Worm (Caenorhabditis elegans): ENCODE measurements around the gene C13G5.2.

The C13G5.2 gene

DNA sequence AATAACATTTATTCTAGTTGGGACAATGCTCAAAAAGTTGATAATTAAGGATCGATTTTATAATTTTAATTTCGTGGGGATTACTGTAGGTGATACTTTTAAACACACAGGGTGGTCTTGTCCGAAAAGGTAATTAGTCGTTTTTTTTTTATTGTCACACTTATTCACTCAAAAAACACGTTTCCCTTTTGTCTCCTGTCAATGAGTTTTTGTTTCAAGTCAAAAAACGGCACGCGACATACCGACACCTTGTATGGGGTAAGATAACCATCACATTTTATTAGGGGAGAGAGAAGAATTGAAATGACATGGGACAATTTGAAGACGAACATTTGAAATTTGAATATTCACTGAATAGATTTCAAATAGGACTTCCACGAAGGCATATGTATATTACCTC lies 6.9 kb upstream of the C13G5.2 start:
- TF ChIP-seq T26A5.8 (tag; optimal IDR thresholded peaks at IDR 0.05) (no peak), K12H6.12 (tag; optimal IDR thresholded peaks at IDR 0.05) (no peak)

DNA sequence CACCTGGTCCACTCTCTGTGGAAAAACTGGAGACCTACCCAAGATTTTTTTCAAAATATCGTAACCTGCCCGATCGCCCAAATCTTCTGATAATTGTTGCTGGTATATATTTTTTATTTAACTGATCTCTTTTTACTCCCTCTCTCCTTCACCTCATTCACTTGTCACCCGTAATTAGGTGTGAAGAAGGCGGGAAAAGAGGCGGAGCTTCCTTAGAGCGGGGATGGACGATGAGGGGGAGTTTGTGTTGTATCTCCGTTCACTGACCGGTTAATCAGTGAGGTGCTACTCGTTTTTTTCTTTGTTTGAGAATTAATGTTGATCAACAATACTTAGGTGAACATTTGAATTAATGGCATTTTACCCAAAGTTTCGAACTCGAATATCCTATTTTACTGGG lies 4.2 kb upstream of the C13G5.2 start, which contains the start of gene ceh-16:
Gene ceh-16, plus strand, starts transcription at position 301 of the 400 bp plus-strand sequence.
- TF ChIP-seq repo-1 (tag; optimal IDR thresholded peaks at IDR 0.05) (no peak), dox-1 (GFP tag; IDR thresholded peaks at IDR 0.05) (no peak), pha-4 (tag; optimal IDR thresholded peaks at IDR 0.05) (no peak), ztf-28 (GFP tag; IDR thresholded peaks at IDR 0.05) (no peak), mcd-1 (GFP tag; IDR thresholded peaks at IDR 0.05) (no peak), snpc-3.4 (tag; optimal IDR thresholded peaks at IDR 0.05) (no peak), aptf-2 (GFP tag; conservative IDR thresholded peaks at IDR 0.05) (no peak), him-1 (tag; optimal IDR thresholded peaks at IDR 0.05) (no peak), nhr-90 (tag; optimal IDR thresholded peaks at IDR 0.05) (no peak), atf-7 (tag; optimal IDR thresholded peaks at IDR 0.05) (no peak), F10E7.11 (tag; optimal IDR thresholded peaks at IDR 0.05) (no peak), Y56A3A.18 (GFP tag; IDR thresholded peaks at IDR 0.05) (no peak), nfya-1 (tag; optimal IDR thresholded peaks at IDR 0.05; ENCODE audit: borderline replicate concordance, insufficient read depth) (no peak), aptf-3 (GFP tag; IDR thresholded peaks at IDR 0.05) (no peak), unc-130 (GFP tag; optimal IDR thresholded peaks at IDR 0.05) (no peak)

DNA sequence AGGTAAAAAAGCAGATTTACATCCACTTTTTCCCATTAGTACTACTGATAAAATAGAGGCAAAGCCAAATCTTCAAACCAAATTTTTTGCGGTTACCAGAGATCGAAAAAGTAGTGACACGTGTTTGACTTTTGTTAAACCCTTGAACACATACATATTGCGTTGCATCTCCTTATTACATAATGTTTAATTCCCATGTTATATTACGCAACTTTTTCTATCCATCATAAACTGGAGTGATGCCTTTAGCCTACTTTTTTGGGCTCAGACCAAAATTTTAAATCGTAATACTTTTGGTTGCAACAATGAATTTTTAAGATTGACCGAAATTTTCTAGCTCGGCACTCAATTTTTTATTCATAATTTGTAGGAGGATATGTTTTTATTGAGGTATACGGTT lies 3.7 kb upstream of the C13G5.2 start:
- no peak for TF ChIP-seq ets-4 (GFP tag; optimal IDR thresholded peaks at IDR 0.05)
- TF ChIP-seq aptf-2 (GFP tag; conservative IDR thresholded peaks at IDR 0.05), result no peak
- no peak for TF ChIP-seq ztf-26 (tag; optimal IDR thresholded peaks at IDR 0.05)

DNA sequence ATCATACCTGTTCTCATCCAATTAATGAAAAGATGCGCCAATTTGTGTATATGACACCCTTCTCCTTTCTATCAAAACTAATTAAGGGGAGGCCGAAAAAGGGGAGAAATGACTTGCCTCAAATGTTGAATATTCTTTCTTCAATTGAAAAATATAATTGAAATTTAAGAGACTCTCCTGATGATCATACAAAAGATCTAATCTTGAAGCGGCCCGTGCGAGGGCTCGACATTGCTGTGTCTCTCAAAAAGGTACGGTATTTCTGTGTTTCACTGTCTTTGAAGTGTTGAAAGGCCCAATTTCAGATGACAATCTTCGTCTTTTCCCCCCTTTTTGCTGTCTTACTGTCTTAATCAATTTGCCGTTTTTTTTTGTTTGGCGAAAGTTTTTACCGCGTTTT lies 2.7 kb upstream of the C13G5.2 start:
- TF ChIP-seq dpl-1 (GFP tag; optimal IDR thresholded peaks at IDR 0.05), result no peak
- TF ChIP-seq gei-17 (GFP tag; optimal IDR thresholded peaks at IDR 0.05), result no peak
- TF ChIP-seq hlh-12 (tag; optimal IDR thresholded peaks at IDR 0.05), result no peak
- no peak for TF ChIP-seq egl-44 (GFP tag; IDR thresholded peaks at IDR 0.05)

DNA sequence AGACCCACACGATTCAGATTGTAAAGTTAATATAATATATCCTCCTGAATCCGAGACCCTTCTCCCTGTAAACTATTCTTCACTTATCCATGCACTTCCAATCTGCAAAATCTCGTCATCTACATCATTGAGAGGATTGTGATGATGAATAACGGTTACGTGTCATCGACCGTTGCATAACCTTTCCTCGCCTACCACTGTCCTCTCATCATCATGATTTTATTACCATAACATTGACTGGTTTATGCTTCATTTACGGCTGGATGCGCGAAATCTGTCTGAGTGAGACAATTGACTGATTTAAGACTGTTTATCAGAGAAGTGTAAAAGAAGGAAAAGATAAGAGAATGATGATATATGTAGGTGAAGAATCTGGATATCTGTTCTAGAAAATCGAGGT lies 2.0 kb upstream of the C13G5.2 start:
- TF ChIP-seq bed-1 (GFP tag; IDR thresholded peaks at IDR 0.05), result no peak
- TF ChIP-seq attf-5 (GFP tag; optimal IDR thresholded peaks at IDR 0.05), result no peak
- TF ChIP-seq F10E7.11 (tag; optimal IDR thresholded peaks at IDR 0.05), result no peak
- TF ChIP-seq lag-1 (GFP tag; IDR thresholded peaks at IDR 0.05), result no peak
- TF ChIP-seq ceh-91 (GFP tag; IDR thresholded peaks at IDR 0.05), result no peak
- TF ChIP-seq ztf-18 (tag; optimal IDR thresholded peaks at IDR 0.05), result no peak
- TF ChIP-seq lin-54 (GFP tag; optimal IDR thresholded peaks at IDR 0.05), result no peak
- TF ChIP-seq dox-1 (GFP tag; IDR thresholded peaks at IDR 0.05), result no peak
- TF ChIP-seq hmg-20 (GFP tag; IDR thresholded peaks at IDR 0.05), result no peak
- TF ChIP-seq tbx-9 (tag; optimal IDR thresholded peaks at IDR 0.05; ENCODE audit: borderline replicate concordance), result no peak
- TF ChIP-seq F57C9.4 (tag; optimal IDR thresholded peaks at IDR 0.05), result no peak
- no peak for TF ChIP-seq K11D2.4 (GFP tag; IDR thresholded peaks at IDR 0.05)
- TF ChIP-seq hlh-12 (tag; optimal IDR thresholded peaks at IDR 0.05), result no peak
- TF ChIP-seq lir-1 (GFP tag; conservative IDR thresholded peaks at IDR 0.05), result no peak
- no peak for TF ChIP-seq rpc-1 (optimal IDR thresholded peaks at IDR 0.05)
- TF ChIP-seq rpc-1 (tag; optimal IDR thresholded peaks at IDR 0.05), result no peak

Data from whole organism, young adult.